Fruit fly (Drosophila melanogaster) whole organism, embryonic: ENCODE measurements around the gene CG3546.

Experiments used
- BEAF-32 ChIP-seq: fragments of 200-800 bp; sonication (Bioruptor generic); optimal IDR thresholded peaks from 3 replicates; lab custom pipeline; 2017; ENCODE audit warnings: missing biosample characterization, missing genetic modification characterization, mild to moderate bottlenecking, moderate library complexity, missing genetic modification reagents
- Bteb2 ChIP-seq: fragments of 200-800 bp; sonication (Bioruptor generic); optimal IDR thresholded peaks from 2 replicates; lab custom pipeline; 2016; ENCODE audit warnings: missing biosample characterization, missing genetic modification characterization
- CG10147 ChIP-seq: fragments of 200-800 bp; sonication (Bioruptor generic); optimal IDR thresholded peaks from 2 replicates; lab custom pipeline; 2019; ENCODE audit warnings: missing biosample characterization, mild to moderate bottlenecking, missing genetic modification characterization, moderate library complexity
- CG1024 ChIP-seq: fragments of 200-800 bp; sonication (Bioruptor generic); IDR thresholded peaks from 2 replicates; pipeline ENCODE4 v1.3.6; 2022; ENCODE audit warnings: missing biosample characterization, missing genetic modification characterization
- CG10267 ChIP-seq: fragments of 200-800 bp; sonication (Bioruptor generic); optimal IDR thresholded peaks from 2 replicates; lab custom pipeline; 2018; ENCODE audit warnings: missing biosample characterization, mild to moderate bottlenecking, missing genetic modification characterization, moderate library complexity
- CG10654 ChIP-seq: fragments of 200-800 bp; sonication (Bioruptor generic); optimal IDR thresholded peaks from 2 replicates; lab custom pipeline; 2016; ENCODE audit warnings: missing biosample characterization, missing genetic modification characterization
- CG11093 ChIP-seq: fragments of 200-800 bp; sonication (Bioruptor generic); IDR thresholded peaks from 3 replicates; pipeline ENCODE4 v1.3.6; 2022; ENCODE audit warnings: missing biosample characterization, missing genetic modification characterization
- CG11247 ChIP-seq: fragments of 200-800 bp; sonication (Bioruptor generic); IDR thresholded peaks from 2 replicates; pipeline ENCODE4 v1.3.6; 2022; ENCODE audit warnings: missing biosample characterization, missing genetic modification characterization
- CG12942 ChIP-seq: fragments of 200-800 bp; sonication (Bioruptor generic); optimal IDR thresholded peaks from 3 replicates; lab custom pipeline; 2016; ENCODE audit warnings: missing biosample characterization, missing genetic modification characterization
- CG13123 ChIP-seq: fragments of 200-800 bp; sonication (Bioruptor generic); optimal IDR thresholded peaks from 2 replicates; lab custom pipeline; 2016; ENCODE audit warnings: missing biosample characterization, missing genetic modification characterization
- CG14441 ChIP-seq: fragments of 200-800 bp; sonication (Bioruptor generic); IDR thresholded peaks from 2 replicates; pipeline ENCODE4 v1.3.6; 2022; ENCODE audit warnings: missing biosample characterization, missing genetic modification characterization
- CG15696 ChIP-seq: fragments of 200-800 bp; sonication (Bioruptor generic); optimal IDR thresholded peaks from 2 replicates; lab custom pipeline; 2019; ENCODE audit warnings: missing biosample characterization, mild to moderate bottlenecking, missing genetic modification characterization, moderate library complexity
- CG16815 ChIP-seq: fragments of 200-800 bp; sonication (Bioruptor generic); optimal IDR thresholded peaks from 3 replicates; lab custom pipeline; 2017; ENCODE audit warnings: missing biosample characterization, mild to moderate bottlenecking, missing genetic modification characterization
- CG17328 ChIP-seq: fragments of 200-800 bp; sonication (Bioruptor generic); IDR thresholded peaks from 2 replicates; pipeline ENCODE4 v1.3.6; 2022; ENCODE audit warnings: missing biosample characterization, missing genetic modification characterization
- CG4617 ChIP-seq: fragments of 200-800 bp; sonication (Bioruptor generic); optimal IDR thresholded peaks from 3 replicates; lab custom pipeline; 2016; ENCODE audit warnings: missing biosample characterization, missing genetic modification characterization, borderline replicate concordance
- CG6254 ChIP-seq: fragments of 200-800 bp; sonication (Bioruptor generic); optimal IDR thresholded peaks from 3 replicates; lab custom pipeline; 2017; ENCODE audit warnings: mild to moderate bottlenecking, missing biosample characterization, missing genetic modification reagents, missing genetic modification characterization
- CG6765 ChIP-seq: fragments of 200-800 bp; sonication (Bioruptor generic); optimal IDR thresholded peaks from 3 replicates; lab custom pipeline; 2017; ENCODE audit warnings: missing biosample characterization, mild to moderate bottlenecking, missing genetic modification characterization
- CG6791 ChIP-seq: fragments of 200-800 bp; sonication (Bioruptor generic); IDR thresholded peaks from 3 replicates; pipeline ENCODE4 v1.3.6; 2022; ENCODE audit warnings: missing biosample characterization, missing genetic modification characterization; ENCODE audit not compliant: partially characterized antibody
- CG6854 ChIP-seq: fragments of 200-800 bp; sonication (Bioruptor generic); optimal IDR thresholded peaks from 3 replicates; lab custom pipeline; 2017; ENCODE audit warnings: missing biosample characterization, mild to moderate bottlenecking, missing genetic modification characterization
- CG7786 ChIP-seq: fragments of 200-800 bp; sonication (Bioruptor generic); optimal IDR thresholded peaks from 2 replicates; lab custom pipeline; 2016; ENCODE audit warnings: missing biosample characterization, missing genetic modification characterization
- CG7928 ChIP-seq: fragments of 200-800 bp; sonication (Bioruptor generic); optimal IDR thresholded peaks from 2 replicates; lab custom pipeline; 2017; ENCODE audit warnings: missing biosample characterization, mild to moderate bottlenecking, missing genetic modification characterization
- CG8478 ChIP-seq: fragments of >200 bp; optimal IDR thresholded peaks from 2 replicates; lab custom pipeline; 2018
- D ChIP-seq, 2 experiments: fragments of 200-800 bp in 1 of 2; fragments of >200 bp in 1 of 2; sonication (Bioruptor generic) in 1 of 2; optimal IDR thresholded peaks; 2 replicates in 1 of 2; 3 replicates in 1 of 2; lab custom pipeline; 2017; ENCODE audit warnings: mild to moderate bottlenecking in 1 of 2, missing biosample characterization in 1 of 2, missing genetic modification characterization in 1 of 2, missing genetic modification reagents in 1 of 2
- Dip2 ChIP-seq: fragments of 200-800 bp; sonication (Bioruptor generic); IDR thresholded peaks from 2 replicates; pipeline ENCODE4 v1.3.6; 2022; ENCODE audit warnings: missing biosample characterization, missing genetic modification characterization
- Gug ChIP-seq: fragments of 200-800 bp; sonication (Bioruptor generic); IDR thresholded peaks from 4 replicates; pipeline ENCODE4 v1.3.6; 2022; ENCODE audit warnings: missing biosample characterization, missing genetic modification characterization
- HLH4C ChIP-seq: fragments of 200-800 bp; sonication (Bioruptor generic); IDR thresholded peaks from 3 replicates; pipeline ENCODE4 v1.3.6; 2022; ENCODE audit warnings: missing biosample characterization, missing genetic modification characterization; ENCODE audit not compliant: partially characterized antibody
- Hr78 ChIP-seq, 2 experiments: fragments of 200-800 bp in 1 of 2; fragments of >200 bp in 1 of 2; sonication (Bioruptor generic) in 1 of 2; optimal IDR thresholded peaks; 2 replicates each; lab custom pipeline; 2017 to 2019; ENCODE audit warnings: missing biosample characterization in 2 of 2, missing genetic modification characterization in 2 of 2, mild to moderate bottlenecking in 1 of 2, moderate library complexity in 1 of 2
- Meics ChIP-seq: fragments of 200-800 bp; sonication (Bioruptor generic); optimal IDR thresholded peaks from 2 replicates; lab custom pipeline; 2017; ENCODE audit warnings: missing biosample characterization, mild to moderate bottlenecking, missing genetic modification characterization
- NFAT ChIP-seq: fragments of 200-800 bp; sonication (Bioruptor generic); IDR thresholded peaks from 2 replicates; pipeline ENCODE4 v1.3.6; 2022; ENCODE audit warnings: missing biosample characterization, missing genetic modification characterization
- Nf-YA ChIP-seq: fragments of 200-800 bp; sonication (Bioruptor generic); IDR thresholded peaks from 2 replicates; pipeline ENCODE4 v1.3.6; 2022; ENCODE audit warnings: missing biosample characterization, missing genetic modification characterization
- Ravus ChIP-seq: fragments of 200-800 bp; sonication (Bioruptor generic); IDR thresholded peaks from 2 replicates; pipeline ENCODE4 v1.3.6; 2022; ENCODE audit warnings: missing biosample characterization, missing genetic modification characterization
- Sry-δ ChIP-seq: fragments of 200-800 bp; sonication (Bioruptor generic); optimal IDR thresholded peaks from 2 replicates; lab custom pipeline; 2016; ENCODE audit warnings: missing biosample characterization, missing genetic modification characterization
- ase ChIP-seq: fragments of 200-800 bp; sonication (Bioruptor generic); IDR thresholded peaks from 3 replicates; pipeline ENCODE4 v1.3.6; 2022; ENCODE audit warnings: missing biosample characterization, missing genetic modification characterization
- chif ChIP-seq, 2 experiments: fragments of 200-800 bp; sonication (Bioruptor generic); optimal IDR thresholded peaks; 3 replicates each; lab custom pipeline; 2016; ENCODE audit warnings: missing biosample characterization in 2 of 2, missing genetic modification characterization in 2 of 2
- chinmo ChIP-seq: fragments of 200-800 bp; sonication (Bioruptor generic); IDR thresholded peaks from 4 replicates; pipeline ENCODE4 v1.3.6; 2022; ENCODE audit warnings: missing biosample characterization, missing genetic modification characterization; ENCODE audit not compliant: partially characterized antibody
- dimm ChIP-seq: fragments of 200-800 bp; sonication (Bioruptor generic); IDR thresholded peaks from 2 replicates; pipeline ENCODE4 v1.3.6; 2022; ENCODE audit warnings: missing biosample characterization, missing genetic modification characterization
- disco-r ChIP-seq: fragments of 200-800 bp; sonication (Bioruptor generic); optimal IDR thresholded peaks from 2 replicates; lab custom pipeline; 2016; ENCODE audit warnings: missing biosample characterization, missing genetic modification characterization
- gsb ChIP-seq: fragments of 200-800 bp; sonication (Bioruptor generic); IDR thresholded peaks from 2 replicates; pipeline ENCODE4 v1.3.6; 2022; ENCODE audit warnings: missing biosample characterization, missing genetic modification characterization
- gsb-n ChIP-seq: fragments of 200-800 bp; sonication (Bioruptor generic); optimal IDR thresholded peaks from 3 replicates; lab custom pipeline; 2018; ENCODE audit warnings: missing biosample characterization, mild to moderate bottlenecking, missing genetic modification characterization
- hth ChIP-seq: fragments of >200 bp; optimal IDR thresholded peaks from 2 replicates; lab custom pipeline; 2017; ENCODE audit warnings: inconsistent platforms
- insv ChIP-seq, 2 experiments: fragments of 200-800 bp; sonication (Bioruptor generic); optimal IDR thresholded peaks; 3 replicates each; lab custom pipeline; 2016 to 2018; ENCODE audit warnings: missing biosample characterization in 2 of 2, missing genetic modification characterization in 2 of 2
- inv ChIP-seq: fragments of 200-800 bp; sonication (Bioruptor generic); IDR thresholded peaks from 2 replicates; pipeline ENCODE4 v1.3.6; 2022; ENCODE audit warnings: missing biosample characterization, missing genetic modification characterization; ENCODE audit not compliant: partially characterized antibody
- jing ChIP-seq: fragments of 200-800 bp; sonication (Bioruptor generic); optimal IDR thresholded peaks from 2 replicates; lab custom pipeline; 2018; ENCODE audit warnings: missing biosample characterization, mild to moderate bottlenecking, missing genetic modification characterization
- nmo ChIP-seq: fragments of 200-800 bp; sonication (Bioruptor generic); optimal IDR thresholded peaks from 2 replicates; lab custom pipeline; 2018; ENCODE audit warnings: missing biosample characterization, mild to moderate bottlenecking, missing genetic modification characterization, moderate library complexity
- pb ChIP-seq: fragments of 200-800 bp; sonication (Bioruptor generic); optimal IDR thresholded peaks from 3 replicates; lab custom pipeline; 2016; ENCODE audit warnings: missing biosample characterization, missing genetic modification characterization
- phol ChIP-seq: fragments of 200-800 bp; sonication (Bioruptor generic); optimal IDR thresholded peaks from 3 replicates; lab custom pipeline; 2018; ENCODE audit warnings: missing biosample characterization, mild to moderate bottlenecking, missing genetic modification characterization, moderate library complexity
- ranshi ChIP-seq: fragments of 200-800 bp; sonication (Bioruptor generic); IDR thresholded peaks from 2 replicates; pipeline ENCODE4 v1.3.6; 2022; ENCODE audit warnings: missing biosample characterization, missing genetic modification characterization
- repo ChIP-seq: fragments of 200-800 bp; sonication (Bioruptor generic); optimal IDR thresholded peaks from 2 replicates; lab custom pipeline; 2016; ENCODE audit warnings: missing biosample characterization, missing genetic modification characterization
- sim ChIP-seq: fragments of 200-800 bp; sonication (Bioruptor generic); IDR thresholded peaks from 2 replicates; pipeline ENCODE4 v1.3.6; 2022; ENCODE audit warnings: missing biosample characterization, missing genetic modification characterization
- tll ChIP-seq, 2 experiments: fragments of 200-800 bp in 1 of 2; fragments of >200 bp in 1 of 2; sonication (Bioruptor generic) in 1 of 2; optimal IDR thresholded peaks; 2 replicates each; lab custom pipeline; 2017 to 2019; ENCODE audit warnings: missing biosample characterization in 2 of 2, missing genetic modification characterization in 2 of 2, mild to moderate bottlenecking in 1 of 2, moderate library complexity in 1 of 2
- unc-4 ChIP-seq: fragments of 200-800 bp; sonication (Bioruptor generic); IDR thresholded peaks from 2 replicates; pipeline ENCODE4 v1.3.6; 2022; ENCODE audit warnings: missing biosample characterization, missing genetic modification characterization; ENCODE audit not compliant: partially characterized antibody

The CG3546 gene

DNA sequence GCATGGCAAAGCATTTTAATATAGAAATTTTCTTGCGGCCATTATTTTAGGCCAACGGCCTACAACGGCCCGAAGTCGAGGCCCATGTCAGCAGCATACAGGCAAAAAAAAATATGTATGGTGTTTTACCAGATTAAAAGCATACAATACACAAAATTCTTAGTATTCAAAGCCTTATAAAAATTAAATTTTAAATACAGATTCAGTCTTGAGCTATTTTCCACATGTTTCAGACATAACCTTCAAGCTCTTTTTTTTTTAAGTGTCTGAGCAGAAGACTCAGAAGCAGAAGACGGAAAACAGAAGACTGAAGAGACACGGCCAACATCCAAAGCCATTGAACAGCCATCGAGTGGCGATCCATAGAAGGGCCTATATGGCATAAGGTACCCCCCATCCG, 23.9 kb downstream of the CG3546 start (continued):
- TF ChIP-seq gsb (GFP tag; lab: Robert Waterston, UW) (no peak), phol (tag; lab: Kevin White, UChicago) (peak; percentile 59), disco-r (GFP tag; lab: Kevin White, UChicago) (no peak), CG14441 (no peak), CG10147 (GFP tag; lab: Kevin White, UChicago) (no peak), CG10654 (GFP tag; lab: Kevin White, UChicago) (peak; percentile 11), CG15696 (tag; lab: Kevin White, UChicago) (peak; percentile 34), Bteb2 (GFP tag; lab: Kevin White, UChicago) (no peak), CG7786 (peak; percentile 16), D (optimal IDR thresholded peaks at IDR 0.05; lab: Kevin White, UChicago) (no peak), D (GFP tag; optimal IDR thresholded peaks at IDR 0.05; lab: Kevin White, UChicago) (peak; percentile 55), Gug (no peak), gsb-n (tag; lab: Kevin White, UChicago) (peak; percentile 52), CG13123 (GFP tag; lab: Kevin White, UChicago) (no peak), CG11093 (GFP tag; lab: Robert Waterston, UW) (peak; percentile 43; the same call in 1 of the 3 replicates), jing (GFP tag; lab: Kevin White, UChicago) (no peak), CG11247 (GFP tag; lab: Robert Waterston, UW) (no peak), unc-4 (no peak), insv (GFP tag; optimal IDR thresholded peaks at IDR 0.05; lab: Kevin White, UChicago) (no peak), ranshi (peak; percentile 34; the same call in 1 of the 2 replicates), CG6854 (GFP tag; lab: Kevin White, UChicago) (no peak), CG16815 (GFP tag; lab: Kevin White, UChicago) (peak; percentile 17), HLH4C (no peak), tll (GFP tag; optimal IDR thresholded peaks at IDR 0.05; lab: Kevin White, UChicago) (no peak), ase (GFP tag; lab: Robert Waterston, UW) (no peak), CG6791 (GFP tag; lab: Robert Waterston, UW) (no peak), CG6254 (peak; percentile 57), Dip2 (no peak), CG12942 (no peak), nmo (GFP tag; lab: Kevin White, UChicago) (peak; percentile 65), CG17328 (GFP tag; lab: Robert Waterston, UW) (peak; percentile 41), CG8478 (lab: Kevin White, UChicago) (no peak), sim (GFP tag; lab: Robert Waterston, UW) (0 out of 2 replicates have a peak, but pooled peaks have one; percentile 17), CG10267 (peak; percentile 52), chif (GFP tag; optimal IDR thresholded peaks at IDR 0.05; lab: Kevin White, UChicago) (peak in 1 of 2 experiments; percentile 28), CG4617 (GFP tag; lab: Kevin White, UChicago) (no peak), BEAF-32 (GFP tag; lab: Kevin White, UChicago) (no peak), Sry-δ (GFP tag; lab: Kevin White, UChicago) (no peak), pb (no peak), CG1024 (GFP tag; lab: Robert Waterston, UW) (no peak), CG7928 (GFP tag; lab: Kevin White, UChicago) (no peak), NFAT (GFP tag; lab: Robert Waterston, UW) (no peak), Meics (GFP tag; lab: Kevin White, UChicago) (no peak), repo (GFP tag; lab: Kevin White, UChicago) (no peak), Ravus (GFP tag; lab: Robert Waterston, UW) (no peak), CG6765 (GFP tag; lab: Kevin White, UChicago) (no peak), dimm (GFP tag; lab: Robert Waterston, UW) (no peak), chinmo (GFP tag; lab: Robert Waterston, UW) (no peak), inv (GFP tag; lab: Robert Waterston, UW) (no peak), hth (no peak), Hr78 (GFP tag; optimal IDR thresholded peaks at IDR 0.05; lab: Kevin White, UChicago) (no peak), Nf-YA (GFP tag; lab: Robert Waterston, UW) (no peak)
